Worm (Caenorhabditis elegans) whole organism, midembryonic: ENCODE results near the gene lrr-1.
A peak's percentile ranks its signal among the peaks of the same experiment; 100 is the strongest.

ENCODE experiments used
- T22C8.4 ChIP-seq: fragments of 200-800 bp; sonication (Bioruptor generic); IDR thresholded peaks from 2 replicates; pipeline ENCODE4 v1.3.6; 2022; ENCODE audit warnings: missing genetic modification characterization, missing compliant biosample characterization
- cog-1 ChIP-seq: sonication (generic microtip); optimal IDR thresholded peaks from 2 replicates; lab custom pipeline; 2016; ENCODE audit warnings: missing genetic modification characterization, missing compliant biosample characterization
- flt-1 ChIP-seq: fragments of 200-800 bp; sonication (Bioruptor generic); IDR thresholded peaks from 2 replicates; pipeline ENCODE4 v1.3.6; 2022; ENCODE audit warnings: missing genetic modification characterization, missing compliant biosample characterization
- klf-2 ChIP-seq: fragments of 200-800 bp; sonication (Bioruptor generic); conservative IDR thresholded peaks from 2 replicates; pipeline ENCODE4 v1.3.6; 2022; ENCODE audit warnings: missing genetic modification reagents, missing genetic modification characterization, missing compliant biosample characterization
- med-1 ChIP-seq: sonication (generic microtip); optimal IDR thresholded peaks from 2 replicates; lab custom pipeline; 2017; ENCODE audit warnings: missing genetic modification characterization, mild to moderate bottlenecking, missing compliant biosample characterization, antibody characterized with exemption, missing genetic modification reagents; ENCODE audit not compliant: insufficient read depth
- ref-1 ChIP-seq: fragments of 200-800 bp; sonication (Bioruptor generic); conservative IDR thresholded peaks from 2 replicates; pipeline ENCODE4 v1.3.6; 2022; ENCODE audit warnings: missing genetic modification reagents, missing genetic modification characterization, missing compliant biosample characterization
- tab-1 ChIP-seq: fragments of 200-800 bp; sonication (Bioruptor generic); IDR thresholded peaks from 2 replicates; pipeline ENCODE4 v1.3.6; 2022; ENCODE audit warnings: missing genetic modification characterization, missing compliant biosample characterization
- ztf-23 ChIP-seq: fragments of 200-800 bp; sonication (Bioruptor generic); IDR thresholded peaks from 2 replicates; pipeline ENCODE4 v1.3.6; 2022; ENCODE audit warnings: missing genetic modification reagents, missing genetic modification characterization, missing compliant biosample characterization
- ztf-29 ChIP-seq: fragments of 200-800 bp; sonication (Bioruptor generic); IDR thresholded peaks from 2 replicates; pipeline ENCODE4 v1.3.6; 2022; ENCODE audit warnings: missing genetic modification reagents, missing genetic modification characterization, missing compliant biosample characterization

The lrr-1 gene

ce11 chrII:5027952-5028351 is 8.3 kb downstream of the lrr-1 start:
- TF ChIP-seq ztf-23 (GFP tag; lab: Robert Waterston, UW) (no peak), ref-1 (GFP tag; lab: Robert Waterston, UW) (no peak), tab-1 (no peak), med-1 (no peak), T22C8.4 (GFP tag; lab: Robert Waterston, UW) (no peak), klf-2 (GFP tag; lab: Robert Waterston, UW) (no peak), flt-1 (GFP tag; lab: Robert Waterston, UW) (no peak), cog-1 (no peak), ztf-29 (GFP tag; lab: Robert Waterston, UW) (no peak)

- TF ChIP-seq med-1 (no peak), ref-1 (GFP tag; lab: Robert Waterston, UW) (no peak), ztf-29 (GFP tag; lab: Robert Waterston, UW) (no peak), tab-1 (no peak), flt-1 (GFP tag; lab: Robert Waterston, UW) (no peak), cog-1 (no peak), T22C8.4 (GFP tag; lab: Robert Waterston, UW) (no peak), klf-2 (GFP tag; lab: Robert Waterston, UW) (no peak), ztf-23 (GFP tag; lab: Robert Waterston, UW) (no peak)
These were observed 13.8 kb downstream of the lrr-1 start, which contains the start of the genes nsy-1 and F59A6.13 for ce11 chrII:5022381-5022855. nsy-1 (plus strand) TSS chrII:5022757. F59A6.13 (plus strand) TSS chrII:5022805.

ce11 chrII:5021518-5021917 is 14.7 kb downstream of the lrr-1 start:
- TF ChIP-seq ztf-23 (GFP tag; lab: Robert Waterston, UW), result no peak
- no peak for TF ChIP-seq cog-1
- TF ChIP-seq T22C8.4 (GFP tag; lab: Robert Waterston, UW), result no peak
- TF ChIP-seq ztf-29 (GFP tag; lab: Robert Waterston, UW), result no peak
- no peak for TF ChIP-seq flt-1 (GFP tag; lab: Robert Waterston, UW)
- no peak for TF ChIP-seq klf-2 (GFP tag; lab: Robert Waterston, UW)
- no peak for TF ChIP-seq tab-1
- no peak for TF ChIP-seq ref-1 (GFP tag; lab: Robert Waterston, UW)
- TF ChIP-seq med-1, result no peak

- TF ChIP-seq tab-1, result no peak
- TF ChIP-seq T22C8.4 (GFP tag; lab: Robert Waterston, UW), result no peak
- no peak for TF ChIP-seq ztf-23 (GFP tag; lab: Robert Waterston, UW)
These were observed 15.6 kb downstream of the lrr-1 start for ce11 chrII:5020513-5021081.

ce11 chrII:5019389-5020108 is 16.7 kb downstream of the lrr-1 start:
- TF ChIP-seq tab-1 (no peak), med-1 (no peak), klf-2 (GFP tag; lab: Robert Waterston, UW) (no peak), ztf-29 (GFP tag; lab: Robert Waterston, UW) (no peak), T22C8.4 (GFP tag; lab: Robert Waterston, UW) (no peak), ref-1 (GFP tag; lab: Robert Waterston, UW) (no peak), cog-1 (no peak), flt-1 (GFP tag; lab: Robert Waterston, UW) (no peak), ztf-23 (GFP tag; lab: Robert Waterston, UW) (no peak)

- no peak for TF ChIP-seq ref-1 (GFP tag; lab: Robert Waterston, UW)
- TF ChIP-seq cog-1, result no peak
- TF ChIP-seq med-1, result no peak
- TF ChIP-seq T22C8.4 (GFP tag; lab: Robert Waterston, UW), result no peak
- TF ChIP-seq tab-1, result no peak
- no peak for TF ChIP-seq flt-1 (GFP tag; lab: Robert Waterston, UW)
- TF ChIP-seq ztf-29 (GFP tag; lab: Robert Waterston, UW), result no peak
- no peak for TF ChIP-seq klf-2 (GFP tag; lab: Robert Waterston, UW)
- no peak for TF ChIP-seq ztf-23 (GFP tag; lab: Robert Waterston, UW)
These were observed 17.7 kb downstream of the lrr-1 start for ce11 chrII:5018578-5018977.

- TF ChIP-seq ref-1 (GFP tag; lab: Robert Waterston, UW), result no peak
- no peak for TF ChIP-seq tab-1
- TF ChIP-seq klf-2 (GFP tag; lab: Robert Waterston, UW), result no peak
- 0 out of 2 replicates have a peak, but pooled peaks have one; percentile 19 for TF ChIP-seq ztf-29 (GFP tag; lab: Robert Waterston, UW)
These were observed 19.2 kb downstream of the lrr-1 start for ce11 chrII:5016977-5017585.

- TF ChIP-seq T22C8.4 (GFP tag; lab: Robert Waterston, UW) (no peak), ref-1 (GFP tag; lab: Robert Waterston, UW) (no peak), cog-1 (no peak), klf-2 (GFP tag; lab: Robert Waterston, UW) (no peak), flt-1 (GFP tag; lab: Robert Waterston, UW) (no peak), ztf-29 (GFP tag; lab: Robert Waterston, UW) (no peak), med-1 (no peak), ztf-23 (GFP tag; lab: Robert Waterston, UW) (no peak), tab-1 (no peak)
These were observed 20.1 kb downstream of the lrr-1 start for ce11 chrII:5016144-5016543.

- TF ChIP-seq tab-1, result no peak
- TF ChIP-seq cog-1, result no peak
- no peak for TF ChIP-seq ref-1 (GFP tag; lab: Robert Waterston, UW)
- no peak for TF ChIP-seq klf-2 (GFP tag; lab: Robert Waterston, UW)
- no peak for TF ChIP-seq T22C8.4 (GFP tag; lab: Robert Waterston, UW)
- TF ChIP-seq med-1, result no peak
- no peak for TF ChIP-seq ztf-29 (GFP tag; lab: Robert Waterston, UW)
- no peak for TF ChIP-seq ztf-23 (GFP tag; lab: Robert Waterston, UW)
- TF ChIP-seq flt-1 (GFP tag; lab: Robert Waterston, UW), result no peak
These were observed 21.8 kb downstream of the lrr-1 start, which contains the start of gene F59A6.2 for ce11 chrII:5014399-5014798. F59A6.2 (plus strand) TSS chrII:5014699.
